Fruit fly (Drosophila melanogaster) whole organism, embryonic: ENCODE data around the gene beat-Ib.

Source experiments
- Bteb2 ChIP-seq: fragments of 200-800 bp; sonication (Bioruptor generic); optimal IDR thresholded peaks from 2 replicates; lab custom pipeline; 2016; ENCODE audit warnings: missing biosample characterization, missing genetic modification characterization
- CG10274 ChIP-seq: fragments of 200-800 bp; sonication (Bioruptor generic); optimal IDR thresholded peaks from 3 replicates; lab custom pipeline; 2017; ENCODE audit warnings: missing biosample characterization, mild to moderate bottlenecking, missing genetic modification characterization
- CG11085 ChIP-seq: fragments of 200-800 bp; sonication (Bioruptor generic); IDR thresholded peaks from 2 replicates; pipeline ENCODE4 v1.3.6; 2022; ENCODE audit warnings: missing biosample characterization, missing genetic modification characterization
- CG13296 ChIP-seq: fragments of 200-800 bp; sonication (Bioruptor generic); optimal IDR thresholded peaks from 3 replicates; lab custom pipeline; 2018; ENCODE audit warnings: missing biosample characterization, mild to moderate bottlenecking, missing genetic modification characterization
- CG14014 ChIP-seq: fragments of 200-800 bp; sonication (Bioruptor generic); IDR thresholded peaks from 2 replicates; pipeline ENCODE4 v1.3.6; 2022; ENCODE audit warnings: missing biosample characterization, missing genetic modification characterization
- CG17359 ChIP-seq: fragments of 200-800 bp; sonication (Bioruptor generic); optimal IDR thresholded peaks from 3 replicates; lab custom pipeline; 2018; ENCODE audit warnings: missing biosample characterization, mild to moderate bottlenecking, missing genetic modification characterization, moderate library complexity
- CG17385 ChIP-seq: fragments of 200-800 bp; sonication (Bioruptor generic); optimal IDR thresholded peaks from 3 replicates; lab custom pipeline; 2018; ENCODE audit warnings: missing biosample characterization, mild to moderate bottlenecking, missing genetic modification characterization
- CG2889 ChIP-seq: fragments of 200-800 bp; sonication (Bioruptor generic); IDR thresholded peaks from 3 replicates; pipeline ENCODE4 v1.3.6; 2022; ENCODE audit warnings: missing biosample characterization, missing genetic modification characterization
- CG30403 ChIP-seq: fragments of 200-800 bp; sonication (Bioruptor generic); optimal IDR thresholded peaks from 3 replicates; lab custom pipeline; 2016; ENCODE audit warnings: missing biosample characterization, missing genetic modification characterization
- CG33557 ChIP-seq: fragments of 200-800 bp; sonication (Bioruptor generic); optimal IDR thresholded peaks from 2 replicates; lab custom pipeline; 2019; ENCODE audit warnings: missing biosample characterization, mild to moderate bottlenecking, missing genetic modification characterization, moderate library complexity
- CG34376 ChIP-seq: fragments of 200-800 bp; sonication (Bioruptor generic); optimal IDR thresholded peaks from 2 replicates; lab custom pipeline; 2018; ENCODE audit warnings: missing biosample characterization, mild to moderate bottlenecking, missing genetic modification characterization
- CG4404 ChIP-seq: fragments of 200-800 bp; sonication (Bioruptor generic); IDR thresholded peaks from 2 replicates; pipeline ENCODE4 v1.3.6; 2022; ENCODE audit warnings: missing biosample characterization, missing genetic modification characterization
- CG4820 ChIP-seq: fragments of 200-800 bp; sonication (Bioruptor generic); optimal IDR thresholded peaks from 3 replicates; lab custom pipeline; 2016; ENCODE audit warnings: missing biosample characterization, missing genetic modification characterization
- CG6765 ChIP-seq: fragments of 200-800 bp; sonication (Bioruptor generic); optimal IDR thresholded peaks from 3 replicates; lab custom pipeline; 2017; ENCODE audit warnings: missing biosample characterization, mild to moderate bottlenecking, missing genetic modification characterization
- CG7372 ChIP-seq: fragments of 200-800 bp; sonication (Bioruptor generic); IDR thresholded peaks from 2 replicates; pipeline ENCODE4 v1.3.6; 2022; ENCODE audit warnings: missing biosample characterization, missing genetic modification characterization
- CG7786 ChIP-seq: fragments of 200-800 bp; sonication (Bioruptor generic); optimal IDR thresholded peaks from 2 replicates; lab custom pipeline; 2016; ENCODE audit warnings: missing biosample characterization, missing genetic modification characterization
- CG9932 ChIP-seq: fragments of 200-800 bp; sonication (Bioruptor generic); IDR thresholded peaks from 2 replicates; pipeline ENCODE4 v1.3.6; 2022; ENCODE audit warnings: missing biosample characterization, missing genetic modification characterization
- D19A ChIP-seq: fragments of 200-800 bp; optimal IDR thresholded peaks from 3 replicates; lab custom pipeline; 2019; ENCODE audit warnings: missing biosample characterization, mild to moderate bottlenecking, missing genetic modification characterization, moderate library complexity
- Dad ChIP-seq: fragments of 200-800 bp; sonication (Bioruptor generic); optimal IDR thresholded peaks from 3 replicates; lab custom pipeline; 2016; ENCODE audit warnings: missing biosample characterization, missing genetic modification characterization
- Dp ChIP-seq: fragments of 200-800 bp; sonication (Bioruptor generic); optimal IDR thresholded peaks from 2 replicates; lab custom pipeline; 2018; ENCODE audit warnings: missing biosample characterization, mild to moderate bottlenecking, missing genetic modification characterization, moderate library complexity
- Dref ChIP-seq: fragments of 200-800 bp; sonication (Bioruptor generic); IDR thresholded peaks from 2 replicates; pipeline ENCODE4 v1.3.6; 2022; ENCODE audit warnings: missing biosample characterization, missing genetic modification characterization
- HLH4C ChIP-seq: fragments of 200-800 bp; sonication (Bioruptor generic); IDR thresholded peaks from 3 replicates; pipeline ENCODE4 v1.3.6; 2022; ENCODE audit warnings: missing biosample characterization, missing genetic modification characterization; ENCODE audit not compliant: partially characterized antibody
- Lim3 ChIP-seq: fragments of 200-800 bp; sonication (Bioruptor generic); IDR thresholded peaks from 2 replicates; pipeline ENCODE4 v1.3.6; 2022; ENCODE audit warnings: missing biosample characterization, missing genetic modification characterization
- Myb ChIP-seq: fragments of 200-800 bp; sonication (Bioruptor generic); optimal IDR thresholded peaks from 2 replicates; lab custom pipeline; 2016; ENCODE audit warnings: missing biosample characterization, missing genetic modification characterization
- Poxn ChIP-seq: fragments of 200-800 bp; sonication (Bioruptor generic); IDR thresholded peaks from 2 replicates; pipeline ENCODE4 v1.3.6; 2022; ENCODE audit warnings: missing biosample characterization, missing genetic modification characterization
- Sox100B ChIP-seq: fragments of 200-800 bp; sonication (Bioruptor generic); optimal IDR thresholded peaks from 3 replicates; lab custom pipeline; 2018; ENCODE audit warnings: missing biosample characterization, mild to moderate bottlenecking, missing genetic modification characterization
- bbx ChIP-seq: fragments of 200-800 bp; sonication (Bioruptor generic); IDR thresholded peaks from 2 replicates; pipeline ENCODE4 v1.3.6; 2022; ENCODE audit warnings: missing biosample characterization, missing genetic modification characterization; ENCODE audit not compliant: partially characterized antibody
- cad ChIP-seq: fragments of >200 bp; optimal IDR thresholded peaks from 2 replicates; lab custom pipeline; 2017; ENCODE audit warnings: missing biosample characterization, missing genetic modification characterization
- crc ChIP-seq: fragments of 200-800 bp; sonication (Bioruptor generic); optimal IDR thresholded peaks from 2 replicates; lab custom pipeline; 2016; ENCODE audit warnings: missing biosample characterization, missing genetic modification characterization
- dmrt11E ChIP-seq: fragments of 200-800 bp; sonication (Bioruptor generic); optimal IDR thresholded peaks from 3 replicates; lab custom pipeline; 2018; ENCODE audit warnings: missing biosample characterization, mild to moderate bottlenecking, missing genetic modification characterization, moderate library complexity
- ewg ChIP-seq: fragments of 200-800 bp; sonication (Bioruptor generic); optimal IDR thresholded peaks from 3 replicates; lab custom pipeline; 2017; ENCODE audit warnings: mild to moderate bottlenecking, missing biosample characterization, missing genetic modification reagents, missing genetic modification characterization
- kah ChIP-seq: fragments of 200-800 bp; sonication (Bioruptor generic); optimal IDR thresholded peaks from 2 replicates; lab custom pipeline; 2018; ENCODE audit warnings: missing biosample characterization, mild to moderate bottlenecking, missing genetic modification characterization
- lab ChIP-seq: fragments of 200-800 bp; sonication (Bioruptor generic); optimal IDR thresholded peaks from 3 replicates; lab custom pipeline; 2017; ENCODE audit warnings: missing biosample characterization, missing genetic modification characterization, mild to moderate bottlenecking, moderate library complexity, missing genetic modification reagents
- lola ChIP-seq, 3 experiments: fragments of >200 bp in 2 of 3; fragments of 200-800 bp in 1 of 3; sonication (Bioruptor generic) in 1 of 3; optimal IDR thresholded peaks; 2 replicates each; lab custom pipeline; 2017 to 2019; ENCODE audit warnings: missing biosample characterization in 3 of 3, missing genetic modification characterization in 3 of 3, mild to moderate bottlenecking in 1 of 3, moderate library complexity in 1 of 3
- nau ChIP-seq: fragments of 200-800 bp; sonication (Bioruptor generic); optimal IDR thresholded peaks from 3 replicates; lab custom pipeline; 2017; ENCODE audit warnings: missing biosample characterization, mild to moderate bottlenecking, missing genetic modification characterization, missing genetic modification reagents
- nerfin-2 ChIP-seq: fragments of 200-800 bp; sonication (Bioruptor generic); IDR thresholded peaks from 2 replicates; pipeline ENCODE4 v1.3.6; 2022; ENCODE audit warnings: missing biosample characterization, missing genetic modification characterization; ENCODE audit not compliant: partially characterized antibody
- p53 ChIP-seq: fragments of 200-800 bp; sonication (Bioruptor generic); optimal IDR thresholded peaks from 2 replicates; lab custom pipeline; 2016; ENCODE audit warnings: missing biosample characterization, missing genetic modification characterization
- pan ChIP-seq, 4 experiments: fragments of >200 bp in 3 of 4; fragments of 200-800 bp in 1 of 4; sonication (Bioruptor generic) in 1 of 4; optimal IDR thresholded peaks in 3 of 4; IDR thresholded peaks in 1 of 4; 2 replicates each; pipeline versions ENCODE4 v1.3.6 to Lab custom; 2017 to 2022; ENCODE audit warnings: missing biosample characterization in 2 of 4, missing genetic modification characterization in 2 of 4, mixed read lengths in 1 of 4
- pfk ChIP-seq: fragments of 200-800 bp; sonication (Bioruptor generic); optimal IDR thresholded peaks from 2 replicates; lab custom pipeline; 2018; ENCODE audit warnings: missing biosample characterization, mild to moderate bottlenecking, missing genetic modification characterization, moderate library complexity
- prd ChIP-seq, 3 experiments: fragments of >200 bp in 2 of 3; fragments of 200-800 bp in 1 of 3; sonication (Bioruptor generic) in 1 of 3; optimal IDR thresholded peaks in 2 of 3; IDR thresholded peaks in 1 of 3; 2 replicates in 2 of 3; 3 replicates in 1 of 3; pipeline versions ENCODE4 v1.3.6 to Lab custom; 2017 to 2022; ENCODE audit warnings: missing biosample characterization in 1 of 3, missing genetic modification characterization in 1 of 3
- ranshi ChIP-seq: fragments of 200-800 bp; sonication (Bioruptor generic); IDR thresholded peaks from 2 replicates; pipeline ENCODE4 v1.3.6; 2022; ENCODE audit warnings: missing biosample characterization, missing genetic modification characterization
- trh ChIP-seq: fragments of 200-800 bp; sonication (Bioruptor generic); optimal IDR thresholded peaks from 2 replicates; lab custom pipeline; 2016; ENCODE audit warnings: missing biosample characterization, missing genetic modification characterization
- twi ChIP-seq: fragments of 200-800 bp; optimal IDR thresholded peaks from 2 replicates; lab custom pipeline; 2019; ENCODE audit warnings: missing biosample characterization, mild to moderate bottlenecking, missing genetic modification characterization, moderate library complexity
- vfl ChIP-seq: fragments of 200-800 bp; sonication (Bioruptor generic); optimal IDR thresholded peaks from 2 replicates; lab custom pipeline; 2016; ENCODE audit warnings: missing biosample characterization, missing genetic modification characterization
- wek ChIP-seq: fragments of 200-800 bp; sonication (Bioruptor generic); optimal IDR thresholded peaks from 3 replicates; lab custom pipeline; 2018; ENCODE audit warnings: missing biosample characterization, mild to moderate bottlenecking, missing genetic modification characterization, moderate library complexity
- zfh1 ChIP-seq: fragments of 200-800 bp; sonication (Bioruptor generic); IDR thresholded peaks from 3 replicates; pipeline ENCODE4 v1.3.6; 2022; ENCODE audit warnings: missing biosample characterization, missing genetic modification characterization
- zfh2 ChIP-seq: fragments of 200-800 bp; sonication (Bioruptor generic); optimal IDR thresholded peaks from 2 replicates; lab custom pipeline; 2016; ENCODE audit warnings: missing biosample characterization, missing genetic modification characterization

The beat-Ib gene

DNA sequence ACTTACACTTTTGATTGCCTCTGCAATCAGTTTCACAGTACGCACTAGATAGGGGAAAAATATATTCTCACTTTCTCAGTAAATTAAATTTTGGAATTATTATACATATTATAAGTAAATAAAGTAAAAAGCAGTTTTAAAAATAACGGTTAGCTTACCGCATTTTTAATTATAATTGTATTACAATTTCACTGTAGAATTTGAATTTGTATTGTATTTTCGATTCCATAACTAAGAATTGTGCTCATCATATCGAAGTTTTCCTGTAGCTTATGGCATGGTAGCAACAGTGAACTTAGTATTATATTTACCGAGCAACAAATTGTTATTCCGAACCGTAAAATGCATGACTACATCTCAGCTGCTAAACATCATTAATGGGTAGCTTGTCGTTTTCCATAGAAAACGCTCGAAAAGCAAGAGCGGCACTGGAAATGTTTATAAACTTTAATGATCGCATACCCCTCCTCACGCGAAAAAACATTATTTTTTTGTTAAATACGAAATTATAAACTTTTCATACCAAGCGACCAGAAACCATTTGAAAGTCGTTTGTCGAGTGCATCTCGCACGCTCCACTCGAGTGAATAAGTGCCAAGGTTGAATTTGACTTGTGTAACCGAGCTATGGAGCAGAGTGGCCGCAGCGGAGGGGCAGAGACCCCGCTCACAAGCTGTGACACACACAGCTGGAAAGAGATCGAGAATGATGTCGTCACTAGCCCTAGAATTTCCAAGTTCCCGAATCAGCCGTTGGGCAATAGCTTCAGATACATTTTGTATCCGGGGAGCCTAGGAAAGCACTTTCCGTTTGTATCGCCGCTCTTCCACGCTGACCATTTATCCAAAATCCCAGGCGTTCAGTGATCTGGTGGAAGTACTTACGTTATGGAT is 50.0 kb downstream of the beat-Ib start (continued):
- TF ChIP-seq Dad (peak; percentile 16), CG33557 (GFP tag; lab: Kevin White, UChicago) (peak; percentile 82), CG13296 (peak; percentile 96), lab (GFP tag; lab: Kevin White, UChicago) (peak; percentile 87), twi (peak; percentile 92), CG4820 (GFP tag; lab: Kevin White, UChicago) (peak; percentile 76), crc (GFP tag; lab: Kevin White, UChicago) (peak; percentile 32), Dref (GFP tag; lab: Robert Waterston, UW) (no peak), CG17359 (tag; lab: Kevin White, UChicago) (peak; percentile 91), vfl (no peak), zfh2 (peak; percentile 47), CG4404 (peak; percentile 84), pfk (GFP tag; lab: Kevin White, UChicago) (no peak), zfh1 (GFP tag; lab: Robert Waterston, UW) (peak; percentile 84), Poxn (GFP tag; lab: Robert Waterston, UW) (peak; percentile 72), p53 (no peak), lola (GFP tag; optimal IDR thresholded peaks at IDR 0.05; lab: Kevin White, UChicago) (peak in 1 of 3 experiments; percentile 94), nerfin-2 (peak; percentile 47; the same call in 1 of the 2 replicates), CG14014 (GFP tag; lab: Robert Waterston, UW) (peak; percentile 89), nau (GFP tag; lab: Kevin White, UChicago) (peak; percentile 42), Bteb2 (peak; percentile 54), prd (optimal IDR thresholded peaks at IDR 0.05; lab: Kevin White, UChicago) (no peak), prd (GFP tag; IDR thresholded peaks at IDR 0.05; lab: Robert Waterston, UW) (peak; percentile 92), CG2889 (GFP tag; lab: Robert Waterston, UW) (peak; percentile 86), CG10274 (GFP tag; lab: Kevin White, UChicago) (peak; percentile 66), dmrt11E (tag; lab: Kevin White, UChicago) (peak; percentile 95), ewg (GFP tag; lab: Kevin White, UChicago) (peak; percentile 86), CG7372 (peak; percentile 91), HLH4C (peak; percentile 37; the same call in 1 of the 3 replicates), D19A (peak; percentile 89), Myb (GFP tag; lab: Kevin White, UChicago) (no peak), Dp (GFP tag; lab: Kevin White, UChicago) (no peak), CG17385 (peak; percentile 89), CG34376 (no peak), CG30403 (GFP tag; lab: Kevin White, UChicago) (peak; percentile 96), CG11085 (peak; percentile 75), wek (GFP tag; lab: Kevin White, UChicago) (peak; percentile 44), kah (GFP tag; lab: Kevin White, UChicago) (no peak), Sox100B (peak; percentile 95), CG6765 (GFP tag; lab: Kevin White, UChicago) (peak; percentile 91), bbx (GFP tag; lab: Robert Waterston, UW) (no peak), ranshi (GFP tag; lab: Robert Waterston, UW) (peak; percentile 89), Lim3 (peak; percentile 35; the same call in 1 of the 2 replicates), cad (GFP tag; lab: Kevin White, UChicago) (no peak), CG7786 (GFP tag; lab: Kevin White, UChicago) (no peak), CG9932 (GFP tag; lab: Robert Waterston, UW) (peak; percentile 87), trh (peak; percentile 70), pan (optimal IDR thresholded peaks at IDR 0.05; lab: Kevin White, UChicago) (no peak), pan (GFP tag; optimal IDR thresholded peaks at IDR 0.05 in 1 of 2, IDR thresholded peaks at IDR 0.05 in 1 of 2) (peak in 1 of 2 experiments; percentile 93)
